Fruit fly (Drosophila melanogaster): ENCODE measurements around the gene CG13884.

- TF ChIP-seq Snoo (tag; optimal IDR thresholded peaks at IDR 0.05) (no peak), CG4496 (GFP tag; IDR thresholded peaks at IDR 0.05) (no peak), EcR (GFP tag; optimal IDR thresholded peaks at IDR 0.05) (no peak), CG12605 (GFP tag; IDR thresholded peaks at IDR 0.05) (no peak), fd96Ca (GFP tag; IDR thresholded peaks at IDR 0.05) (no peak), CG8301 (tag; optimal IDR thresholded peaks at IDR 0.05) (no peak), CG17806 (tag; optimal IDR thresholded peaks at IDR 0.05) (no peak)
Measured at dm6 chr3L:374582-374981, 8.3 kb upstream of the CG13884 start.
